Worm (Caenorhabditis elegans) whole organism, L2 larva: ENCODE measurements around the gene Y38F1A.2.

Experiments
- C34F6.9 ChIP-seq: fragments of 150-350 bp; optimal IDR thresholded peaks from 2 replicates; lab custom pipeline; 2014; ENCODE audit warnings: missing biosample characterization, missing genetic modification characterization
- ZK546.5 ChIP-seq: sonication (generic microtip); optimal IDR thresholded peaks from 2 replicates; lab custom pipeline; 2017; ENCODE audit warnings: missing biosample characterization, missing genetic modification characterization
- alr-1 ChIP-seq: fragments of 150-350 bp; optimal IDR thresholded peaks from 2 replicates; lab custom pipeline; 2014; ENCODE audit warnings: missing biosample characterization, missing genetic modification characterization
- aly-2 ChIP-seq: fragments of 150-350 bp; optimal IDR thresholded peaks from 2 replicates; lab custom pipeline; 2014; ENCODE audit warnings: missing biosample characterization, missing genetic modification characterization
- ama-1 ChIP-seq: fragments of 150-350 bp; optimal IDR thresholded peaks from 2 replicates; lab custom pipeline; 2018; ENCODE audit warnings: inconsistent platforms
- blmp-1 ChIP-seq: sonication (generic microtip); optimal IDR thresholded peaks from 2 replicates; lab custom pipeline; 2017; ENCODE audit warnings: missing genetic modification characterization, mild to moderate bottlenecking, missing compliant biosample characterization, antibody characterized with exemption, moderate library complexity; ENCODE audit not compliant: insufficient read depth
- crh-2 ChIP-seq: sonication (generic microtip); optimal IDR thresholded peaks from 2 replicates; lab custom pipeline; 2017; ENCODE audit warnings: missing biosample characterization, missing genetic modification characterization
- dmd-4 ChIP-seq: sonication (generic microtip); optimal IDR thresholded peaks from 2 replicates; lab custom pipeline; 2017; ENCODE audit warnings: missing biosample characterization, missing genetic modification characterization
- egl-27 ChIP-seq: sonication (generic microtip); optimal IDR thresholded peaks from 3 replicates; lab custom pipeline; 2017; ENCODE audit warnings: missing biosample characterization, missing genetic modification reagents, missing genetic modification characterization
- elt-1 ChIP-seq: fragments of 150-350 bp; optimal IDR thresholded peaks from 2 replicates; lab custom pipeline; 2014; ENCODE audit warnings: missing biosample characterization, missing genetic modification characterization
- elt-3 ChIP-seq: sonication (generic microtip); optimal IDR thresholded peaks from 2 replicates; lab custom pipeline; 2017; ENCODE audit warnings: missing biosample characterization, missing genetic modification characterization
- fos-1 ChIP-seq: fragments of 150-350 bp; optimal IDR thresholded peaks from 2 replicates; lab custom pipeline; 2014; ENCODE audit warnings: missing biosample characterization, missing genetic modification characterization
- gmeb-1 ChIP-seq: fragments of 150-350 bp; optimal IDR thresholded peaks from 2 replicates; lab custom pipeline; 2014; ENCODE audit warnings: missing biosample characterization, missing genetic modification characterization
- lin-11 ChIP-seq: fragments of 150-350 bp; sonication (generic microtip); optimal IDR thresholded peaks from 2 replicates; lab custom pipeline; 2014; ENCODE audit warnings: missing biosample characterization, missing genetic modification characterization, inconsistent platforms, mixed read lengths
- lin-39 ChIP-seq: fragments of 150-350 bp; optimal IDR thresholded peaks from 2 replicates; lab custom pipeline; 2014; ENCODE audit warnings: missing biosample characterization, missing genetic modification reagents, missing genetic modification characterization
- lsy-2 ChIP-seq, 2 experiments: fragments of 150-350 bp in 1 of 2; sonication (generic microtip) in 1 of 2; optimal IDR thresholded peaks; 2 replicates each; lab custom pipeline; 2014 to 2017; ENCODE audit warnings: missing biosample characterization in 2 of 2, missing genetic modification characterization in 2 of 2
- mbf-1 ChIP-seq: sonication (generic microtip); optimal IDR thresholded peaks from 2 replicates; lab custom pipeline; 2017; ENCODE audit warnings: missing biosample characterization, missing genetic modification characterization
- mdl-1 ChIP-seq, 2 experiments: fragments of 150-350 bp in 1 of 2; sonication (generic microtip) in 1 of 2; optimal IDR thresholded peaks; 2 replicates each; lab custom pipeline; 2017; ENCODE audit warnings: missing biosample characterization in 2 of 2, missing genetic modification characterization in 2 of 2
- nhr-10 ChIP-seq: sonication (generic microtip); optimal IDR thresholded peaks from 2 replicates; lab custom pipeline; 2017; ENCODE audit warnings: missing biosample characterization, missing genetic modification characterization
- nhr-11 ChIP-seq: fragments of 150-350 bp; optimal IDR thresholded peaks from 2 replicates; lab custom pipeline; 2014; ENCODE audit warnings: missing biosample characterization, missing genetic modification characterization
- nhr-12 ChIP-seq: fragments of 150-350 bp; optimal IDR thresholded peaks from 2 replicates; lab custom pipeline; 2014; ENCODE audit warnings: missing biosample characterization, missing genetic modification characterization
- nhr-129 ChIP-seq: fragments of 150-350 bp; optimal IDR thresholded peaks from 2 replicates; lab custom pipeline; 2014; ENCODE audit warnings: missing biosample characterization, missing genetic modification characterization
- nhr-21 ChIP-seq: fragments of 150-350 bp; optimal IDR thresholded peaks from 2 replicates; lab custom pipeline; 2014; ENCODE audit warnings: missing biosample characterization, missing genetic modification characterization
- nhr-23 ChIP-seq: fragments of 150-350 bp; optimal IDR thresholded peaks from 2 replicates; lab custom pipeline; 2014; ENCODE audit warnings: missing biosample characterization, missing genetic modification reagents, missing genetic modification characterization
- nhr-237 ChIP-seq: fragments of 150-350 bp; optimal IDR thresholded peaks from 2 replicates; lab custom pipeline; 2014; ENCODE audit warnings: missing biosample characterization, missing genetic modification characterization
- nhr-25 ChIP-seq: fragments of 150-350 bp; sonication (generic microtip); optimal IDR thresholded peaks from 3 replicates; lab custom pipeline; 2014; ENCODE audit warnings: missing biosample characterization, missing genetic modification characterization
- nhr-77 ChIP-seq: fragments of 150-350 bp; optimal IDR thresholded peaks from 2 replicates; lab custom pipeline; 2014; ENCODE audit warnings: missing biosample characterization, missing genetic modification characterization
- peb-1 ChIP-seq: fragments of 150-350 bp; optimal IDR thresholded peaks from 2 replicates; lab custom pipeline; 2014; ENCODE audit warnings: missing biosample characterization, missing genetic modification characterization
- sem-4 ChIP-seq: fragments of 150-350 bp; optimal IDR thresholded peaks from 2 replicates; lab custom pipeline; 2014; ENCODE audit warnings: missing biosample characterization, missing genetic modification reagents, missing genetic modification characterization
- skn-1 ChIP-seq: sonication (generic microtip); optimal IDR thresholded peaks from 2 replicates; lab custom pipeline; 2017; ENCODE audit warnings: missing biosample characterization, missing genetic modification characterization
- sma-3 ChIP-seq: sonication (generic microtip); optimal IDR thresholded peaks from 2 replicates; lab custom pipeline; 2016; ENCODE audit warnings: missing genetic modification reagents, missing genetic modification characterization, missing compliant biosample characterization
- sma-9 ChIP-seq, 2 experiments: fragments of 150-350 bp in 1 of 2; sonication (generic microtip) in 1 of 2; optimal IDR thresholded peaks; 2 replicates each; lab custom pipeline; 2014 to 2016; ENCODE audit warnings: missing genetic modification characterization in 2 of 2, mild to moderate bottlenecking in 1 of 2, missing biosample characterization in 1 of 2, missing compliant biosample characterization in 1 of 2, missing genetic modification reagents in 1 of 2, moderate library complexity in 1 of 2
- snpc-4 ChIP-seq: fragments of 150-350 bp; optimal IDR thresholded peaks from 2 replicates; lab custom pipeline; 2014; ENCODE audit warnings: missing biosample characterization, missing genetic modification characterization
- unc-39 ChIP-seq: fragments of 150-350 bp; optimal IDR thresholded peaks from 2 replicates; lab custom pipeline; 2014; ENCODE audit warnings: missing biosample characterization, missing genetic modification characterization
- unc-55 ChIP-seq: fragments of 150-350 bp; sonication (generic microtip); optimal IDR thresholded peaks from 3 replicates; lab custom pipeline; 2014; ENCODE audit warnings: missing biosample characterization, missing genetic modification reagents, missing genetic modification characterization
- ztf-1 ChIP-seq: fragments of 200-800 bp; sonication (Bioruptor generic); conservative IDR thresholded peaks from 2 replicates; pipeline ENCODE4 v1.3.6; 2022; ENCODE audit warnings: missing genetic modification characterization, missing compliant biosample characterization
- ztf-11 ChIP-seq: sonication (generic microtip); optimal IDR thresholded peaks from 2 replicates; lab custom pipeline; 2017; ENCODE audit warnings: missing biosample characterization, missing genetic modification characterization
- ztf-4 ChIP-seq: fragments of 150-350 bp; optimal IDR thresholded peaks from 2 replicates; lab custom pipeline; 2014; ENCODE audit warnings: missing biosample characterization, missing genetic modification characterization

The Y38F1A.2 gene

DNA sequence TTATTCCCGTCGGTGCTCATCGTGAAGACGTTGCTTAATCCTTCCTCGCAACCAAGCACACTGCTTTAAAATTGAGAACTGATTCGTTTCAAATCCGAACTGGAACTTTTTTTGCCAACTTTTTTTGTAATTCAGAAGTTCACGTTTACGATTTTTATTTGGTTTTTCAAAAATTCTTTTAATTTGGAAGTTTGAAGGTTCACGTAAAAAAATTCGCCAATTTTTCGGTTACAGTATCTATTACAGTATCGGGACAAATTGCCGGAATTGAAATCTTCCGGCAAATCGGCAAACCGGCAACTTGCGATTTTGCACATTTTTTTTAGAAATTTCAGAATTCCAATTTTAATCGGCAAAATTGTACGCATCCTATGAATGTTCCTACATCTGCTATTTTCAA lies 26.5 kb upstream of the Y38F1A.2 start, which contains the start of gene F58G1.3:
TSS of gene F58G1.3 (minus strand) at position 101 of the 400 bp plus-strand sequence.
- TF ChIP-seq nhr-10 (tag; lab: Kevin White, UChicago), result no peak
- TF ChIP-seq C34F6.9, result no peak
- TF ChIP-seq ztf-1 (GFP tag; lab: Robert Waterston, UW), result no peak
- no peak for TF ChIP-seq nhr-12 (tag; lab: Kevin White, UChicago)
- no peak for TF ChIP-seq blmp-1 (tag; lab: Kevin White, UChicago)
- TF ChIP-seq crh-2 (tag; lab: Kevin White, UChicago), result no peak
- no peak for TF ChIP-seq sma-3
- no peak for TF ChIP-seq lin-39 (tag; lab: Kevin White, UChicago)
- no peak for TF ChIP-seq sem-4 (tag; lab: Kevin White, UChicago)
- TF ChIP-seq ztf-11 (tag; lab: Kevin White, UChicago), result no peak
- no peak for TF ChIP-seq elt-1
- TF ChIP-seq nhr-25, result no peak

DNA sequence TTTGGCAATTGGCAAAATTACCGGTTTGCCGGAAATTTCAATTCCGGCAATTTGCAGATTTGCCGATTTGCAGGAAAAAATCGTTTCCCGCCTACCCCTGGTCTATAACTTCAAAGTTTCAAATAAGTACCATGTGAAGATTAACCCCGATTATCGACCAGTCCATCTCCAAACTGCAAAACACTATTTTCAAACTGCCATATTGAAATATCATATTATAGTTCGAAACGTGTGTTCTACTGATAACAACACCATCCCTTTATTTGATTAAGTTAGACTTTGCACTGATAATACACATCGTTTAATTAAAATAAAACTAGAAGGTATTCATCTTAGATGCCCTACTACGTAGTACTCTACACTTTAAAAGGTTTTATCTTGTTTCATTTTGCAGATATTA lies 24.6 kb upstream of the Y38F1A.2 start:
- TF ChIP-seq fos-1 (tag; lab: Kevin White, UChicago), result peak; percentile 13
- TF ChIP-seq mbf-1 (tag; lab: Kevin White, UChicago), result no peak

ce11 chrII:12931456-12931923 lies 23.3 kb upstream of the Y38F1A.2 start, which contains the start of gene dct-18:
dct-18 (plus strand) TSS chrII:12931873.
- peak; percentile 81 for TF ChIP-seq fos-1 (tag; lab: Kevin White, UChicago)
- no peak for TF ChIP-seq elt-1
- peak; percentile 18 for TF ChIP-seq sma-9 (GFP tag; optimal IDR thresholded peaks at IDR 0.05; lab: Kevin White, UChicago)
- no peak for TF ChIP-seq sma-9 (tag; optimal IDR thresholded peaks at IDR 0.05; lab: Kevin White, UChicago)
- peak; percentile 85 for TF ChIP-seq crh-2 (tag; lab: Kevin White, UChicago)

DNA sequence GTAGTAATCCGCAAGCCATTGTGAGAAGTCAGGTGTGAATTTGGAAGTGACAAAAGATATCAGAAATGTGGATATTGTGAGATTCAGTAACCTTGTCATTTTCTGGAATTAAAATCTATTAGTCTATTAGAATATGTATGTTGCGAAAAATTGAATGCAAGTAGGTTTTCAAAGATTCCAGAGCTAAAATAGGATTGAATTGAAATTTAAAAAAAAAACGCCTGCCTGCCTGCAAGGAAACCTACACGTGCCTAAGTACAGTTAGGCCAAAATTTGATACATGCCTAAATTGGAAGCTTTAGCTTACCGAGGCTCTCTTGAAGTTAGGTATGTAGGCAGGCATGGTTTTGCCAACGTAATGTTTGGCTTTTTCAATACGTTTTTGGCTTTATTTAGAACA lies 19.5 kb upstream of the Y38F1A.2 start, which contains the start of gene lips-9:
TSS of gene lips-9 (minus strand) at position 101 of the 400 bp plus-strand sequence.
- TF ChIP-seq lsy-2 (tag; optimal IDR thresholded peaks at IDR 0.05; lab: Kevin White, UChicago) (no peak), peb-1 (tag; lab: Kevin White, UChicago) (no peak), C34F6.9 (no peak), sma-9 (GFP tag; optimal IDR thresholded peaks at IDR 0.05; lab: Kevin White, UChicago) (no peak), sma-9 (tag; optimal IDR thresholded peaks at IDR 0.05; lab: Kevin White, UChicago) (no peak), nhr-10 (tag; lab: Kevin White, UChicago) (no peak), snpc-4 (tag; lab: Kevin White, UChicago) (no peak), unc-39 (no peak), fos-1 (tag; lab: Kevin White, UChicago) (no peak), skn-1 (no peak), nhr-21 (tag; lab: Kevin White, UChicago) (no peak), sma-3 (no peak), ztf-11 (tag; lab: Kevin White, UChicago) (no peak), unc-55 (GFP tag; lab: Kevin White, UChicago) (no peak), mbf-1 (tag; lab: Kevin White, UChicago) (no peak), nhr-23 (tag; lab: Kevin White, UChicago) (no peak), ZK546.5 (tag; lab: Kevin White, UChicago) (no peak), alr-1 (no peak), nhr-12 (tag; lab: Kevin White, UChicago) (no peak)

ce11 chrII:12939161-12939560 lies 15.6 kb upstream of the Y38F1A.2 start:
- TF ChIP-seq mdl-1 (tag; optimal IDR thresholded peaks at IDR 0.05; lab: Kevin White, UChicago) (no peak), alr-1 (no peak), mbf-1 (tag; lab: Kevin White, UChicago) (no peak), nhr-129 (tag; lab: Kevin White, UChicago) (no peak), crh-2 (tag; lab: Kevin White, UChicago) (peak; percentile 8), unc-39 (no peak), lsy-2 (tag; optimal IDR thresholded peaks at IDR 0.05; lab: Kevin White, UChicago) (no peak), ama-1 (lab: Kevin White, UChicago) (no peak), nhr-10 (tag; lab: Kevin White, UChicago) (no peak), snpc-4 (tag; lab: Kevin White, UChicago) (no peak), sma-3 (peak; percentile 1), nhr-237 (no peak), lin-11 (no peak), elt-1 (no peak), ztf-4 (no peak), fos-1 (tag; lab: Kevin White, UChicago) (peak; percentile 26), dmd-4 (no peak), egl-27 (tag; lab: Kevin White, UChicago) (no peak), C34F6.9 (no peak), nhr-25 (peak; percentile 21), skn-1 (no peak), nhr-11 (tag; lab: Kevin White, UChicago) (no peak), sma-9 (GFP tag; optimal IDR thresholded peaks at IDR 0.05; lab: Kevin White, UChicago) (no peak), sma-9 (tag; optimal IDR thresholded peaks at IDR 0.05; lab: Kevin White, UChicago) (no peak), ztf-1 (GFP tag; lab: Robert Waterston, UW) (no peak), blmp-1 (tag; lab: Kevin White, UChicago) (peak; percentile 26), aly-2 (tag; lab: Kevin White, UChicago) (no peak), nhr-77 (no peak), gmeb-1 (no peak), sem-4 (tag; lab: Kevin White, UChicago) (peak; percentile 23), unc-55 (GFP tag; lab: Kevin White, UChicago) (no peak), elt-3 (tag; lab: Kevin White, UChicago) (no peak)
- TF ChIP-seq, all 48 proteins: peak for 6
